Worm (Caenorhabditis elegans) whole organism, late embryonic: ENCODE results near the gene F57E7.2.

Experiments used
- F13H6.1 ChIP-seq: sonication (generic microtip); optimal IDR thresholded peaks from 2 replicates; lab custom pipeline; 2016; ENCODE audit warnings: missing genetic modification characterization, missing compliant biosample characterization
- K02D7.2 ChIP-seq: sonication (generic microtip); optimal IDR thresholded peaks from 2 replicates; lab custom pipeline; 2017; ENCODE audit warnings: mild to moderate bottlenecking, missing genetic modification characterization, missing compliant biosample characterization
- K09A11.1 ChIP-seq: sonication (generic microtip); optimal IDR thresholded peaks from 2 replicates; lab custom pipeline; 2017; ENCODE audit warnings: antibody characterized with exemption, mild to moderate bottlenecking, missing genetic modification characterization, missing compliant biosample characterization; ENCODE audit not compliant: insufficient read depth
- ahr-1 ChIP-seq: sonication (generic microtip); optimal IDR thresholded peaks from 2 replicates; lab custom pipeline; 2016; ENCODE audit warnings: missing genetic modification characterization, missing compliant biosample characterization
- ceh-2 ChIP-seq: sonication (generic microtip); optimal IDR thresholded peaks from 2 replicates; lab custom pipeline; 2016; ENCODE audit warnings: missing genotype, missing genetic modification characterization, missing compliant biosample characterization
- ceh-22 ChIP-seq: sonication (generic microtip); optimal IDR thresholded peaks from 2 replicates; lab custom pipeline; 2017; ENCODE audit warnings: missing biosample characterization, missing genetic modification characterization
- ceh-24 ChIP-seq: sonication (generic microtip); optimal IDR thresholded peaks from 2 replicates; lab custom pipeline; 2016; ENCODE audit warnings: mild to moderate bottlenecking, missing genetic modification characterization, missing compliant biosample characterization
- ceh-31 ChIP-seq: sonication (generic microtip); optimal IDR thresholded peaks from 2 replicates; lab custom pipeline; 2016; ENCODE audit warnings: missing genetic modification characterization, missing compliant biosample characterization
- ceh-45 ChIP-seq: fragments of 200-800 bp; sonication (Bioruptor generic); IDR thresholded peaks from 2 replicates; pipeline ENCODE4 v1.3.6; 2022; ENCODE audit warnings: missing genetic modification reagents, missing genetic modification characterization, missing compliant biosample characterization
- ceh-48 ChIP-seq: sonication (generic microtip); optimal IDR thresholded peaks from 2 replicates; lab custom pipeline; 2016; ENCODE audit warnings: missing genetic modification characterization, inconsistent platforms, missing compliant biosample characterization
- che-1 ChIP-seq: sonication (generic microtip); optimal IDR thresholded peaks from 2 replicates; lab custom pipeline; 2016; ENCODE audit warnings: mild to moderate bottlenecking, missing genetic modification characterization, missing compliant biosample characterization
- dve-1 ChIP-seq: sonication (generic microtip); optimal IDR thresholded peaks from 2 replicates; lab custom pipeline; 2017; ENCODE audit warnings: antibody characterized with exemption, mild to moderate bottlenecking, missing genetic modification characterization, missing compliant biosample characterization
- elt-4 ChIP-seq: sonication (generic microtip); optimal IDR thresholded peaks from 2 replicates; lab custom pipeline; 2016; ENCODE audit warnings: missing genetic modification characterization, missing compliant biosample characterization
- fkh-6 ChIP-seq: sonication (generic microtip); optimal IDR thresholded peaks from 2 replicates; lab custom pipeline; 2016; ENCODE audit warnings: missing genetic modification characterization, missing compliant biosample characterization
- gmeb-2 ChIP-seq: sonication (generic microtip); optimal IDR thresholded peaks from 2 replicates; lab custom pipeline; 2016; ENCODE audit warnings: missing genetic modification characterization, inconsistent platforms, missing compliant biosample characterization
- hlh-15 ChIP-seq: sonication (generic microtip); optimal IDR thresholded peaks from 2 replicates; lab custom pipeline; 2016; ENCODE audit warnings: missing genetic modification characterization, missing compliant biosample characterization
- hlh-6 ChIP-seq: sonication (generic microtip); optimal IDR thresholded peaks from 2 replicates; lab custom pipeline; 2016; ENCODE audit warnings: missing genotype, missing genetic modification characterization, missing compliant biosample characterization
- hlh-8 ChIP-seq: sonication (generic microtip); optimal IDR thresholded peaks from 2 replicates; lab custom pipeline; 2016; ENCODE audit warnings: missing genotype, missing genetic modification characterization, missing compliant biosample characterization
- lim-6 ChIP-seq: sonication (generic microtip); optimal IDR thresholded peaks from 2 replicates; lab custom pipeline; 2016; ENCODE audit warnings: missing genetic modification characterization, missing compliant biosample characterization
- mec-3 ChIP-seq: sonication (generic microtip); optimal IDR thresholded peaks from 2 replicates; lab custom pipeline; 2016; ENCODE audit warnings: borderline replicate concordance, missing genetic modification characterization, missing compliant biosample characterization
- nfya-1 ChIP-seq: sonication (generic microtip); optimal IDR thresholded peaks from 2 replicates; lab custom pipeline; 2017; ENCODE audit warnings: missing genetic modification characterization, mild to moderate bottlenecking, missing compliant biosample characterization, antibody characterized with exemption, moderate library complexity
- odd-2 ChIP-seq: sonication (generic microtip); optimal IDR thresholded peaks from 2 replicates; lab custom pipeline; 2017; ENCODE audit warnings: antibody characterized with exemption, mild to moderate bottlenecking, missing genetic modification characterization, missing compliant biosample characterization
- pag-3 ChIP-seq: sonication (generic microtip); optimal IDR thresholded peaks from 2 replicates; lab custom pipeline; 2016; ENCODE audit warnings: missing compliant biosample characterization, missing genetic modification characterization, borderline replicate concordance
- pax-1 ChIP-seq: fragments of 150-350 bp; optimal IDR thresholded peaks from 2 replicates; lab custom pipeline; 2014; ENCODE audit warnings: missing biosample characterization, missing genetic modification characterization
- pha-2 ChIP-seq: sonication (generic microtip); optimal IDR thresholded peaks from 2 replicates; lab custom pipeline; 2017; ENCODE audit warnings: mild to moderate bottlenecking, missing genetic modification characterization, missing compliant biosample characterization
- rnt-1 ChIP-seq: sonication (generic microtip); optimal IDR thresholded peaks from 2 replicates; lab custom pipeline; 2016; ENCODE audit warnings: missing genetic modification characterization, missing compliant biosample characterization
- syd-9 ChIP-seq: sonication (generic microtip); optimal IDR thresholded peaks from 2 replicates; lab custom pipeline; 2016; ENCODE audit warnings: mild to moderate bottlenecking, missing genetic modification characterization, moderate library complexity, missing compliant biosample characterization
- unc-42 ChIP-seq: sonication (generic microtip); optimal IDR thresholded peaks from 2 replicates; lab custom pipeline; 2016; ENCODE audit warnings: missing genotype, missing genetic modification characterization, missing compliant biosample characterization
- unc-55 ChIP-seq: sonication (generic microtip); optimal IDR thresholded peaks from 2 replicates; lab custom pipeline; 2017; ENCODE audit warnings: missing biosample characterization, missing genetic modification reagents, missing genetic modification characterization
- unc-86 ChIP-seq: sonication (generic microtip); optimal IDR thresholded peaks from 2 replicates; lab custom pipeline; 2016; ENCODE audit warnings: missing genetic modification characterization, missing compliant biosample characterization

F57E7.2 gene

ce11 chrV:16445676-16446075 lies 37.3 kb downstream of the F57E7.2 start, which contains the start of gene T08G3.6:
T08G3.6 (plus strand) TSS chrV:16445976.
- no peak for TF ChIP-seq gmeb-2
- TF ChIP-seq pha-2 (tag; lab: Kevin White, UChicago), result no peak
- no peak for TF ChIP-seq K02D7.2 (tag; lab: Kevin White, UChicago)
- TF ChIP-seq hlh-15 (tag; lab: Kevin White, UChicago), result no peak
- TF ChIP-seq elt-4 (tag; lab: Kevin White, UChicago), result no peak

DNA sequence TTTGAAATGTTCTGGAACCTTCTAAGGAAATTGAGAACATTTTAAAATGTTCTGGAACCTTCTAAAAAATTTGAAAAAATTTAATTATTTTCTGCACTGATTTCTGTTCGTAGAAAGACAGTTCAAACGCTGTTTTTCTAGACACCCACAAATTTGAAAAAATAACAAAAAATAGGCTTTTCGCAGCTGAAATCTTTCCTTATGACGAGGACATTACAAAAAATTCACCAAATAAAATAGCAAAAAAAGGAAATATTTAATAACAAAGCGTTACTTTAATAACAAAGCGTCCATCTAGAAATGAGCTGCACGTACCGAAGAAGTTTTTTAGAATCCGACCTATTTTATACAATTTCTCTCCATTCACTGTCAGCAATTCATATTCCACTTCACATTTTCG lies 39.3 kb downstream of the F57E7.2 start, which contains the start of gene srh-141:
Gene srh-141 (plus strand): TSS at position 301 of the 400 bp plus-strand sequence.
- no peak for TF ChIP-seq elt-4 (tag; lab: Kevin White, UChicago)
- TF ChIP-seq hlh-15 (tag; lab: Kevin White, UChicago), result no peak
- no peak for TF ChIP-seq ceh-2 (tag; lab: Kevin White, UChicago)
- no peak for TF ChIP-seq unc-86 (tag; lab: Kevin White, UChicago)
- no peak for TF ChIP-seq pag-3 (tag; lab: Kevin White, UChicago)
- TF ChIP-seq odd-2, result no peak
- TF ChIP-seq ceh-31, result no peak
- no peak for TF ChIP-seq unc-42 (tag; lab: Kevin White, UChicago)
- TF ChIP-seq fkh-6, result no peak

DNA sequence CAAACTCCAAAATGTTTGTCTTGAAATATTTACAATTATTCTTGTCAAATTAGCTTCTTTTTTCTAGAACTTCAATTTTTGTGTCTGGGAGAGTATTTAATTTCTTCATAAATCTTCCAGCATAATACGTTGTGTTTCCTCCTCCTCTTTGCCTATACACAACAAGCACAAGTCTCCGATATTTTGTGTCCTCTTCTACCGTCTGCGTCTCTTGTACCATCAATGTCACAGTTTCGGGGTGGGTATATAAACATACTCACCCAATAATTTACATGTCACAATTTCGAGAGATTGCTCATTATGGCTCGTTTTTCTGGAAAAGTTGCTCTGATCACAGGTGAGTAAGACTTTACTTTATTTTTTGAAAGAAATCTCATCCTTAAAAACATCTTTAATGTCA lies 45.4 kb downstream of the F57E7.2 start, which contains the start of gene F26D2.15:
Gene F26D2.15 (plus strand): TSS at position 301 of the 400 bp plus-strand sequence.
- TF ChIP-seq nfya-1 (tag; lab: Kevin White, UChicago) (no peak), mec-3 (tag; lab: Kevin White, UChicago) (no peak), ceh-31 (no peak), F13H6.1 (tag; lab: Kevin White, UChicago) (no peak), ceh-48 (tag; lab: Kevin White, UChicago) (no peak), dve-1 (tag; lab: Kevin White, UChicago) (no peak), pax-1 (tag; lab: Kevin White, UChicago) (no peak), rnt-1 (tag; lab: Kevin White, UChicago) (no peak), ceh-24 (tag; lab: Kevin White, UChicago) (no peak), hlh-15 (tag; lab: Kevin White, UChicago) (no peak), hlh-6 (no peak), gmeb-2 (no peak), K09A11.1 (tag; lab: Kevin White, UChicago) (no peak), hlh-8 (tag; lab: Kevin White, UChicago) (no peak), ceh-22 (no peak), ceh-2 (tag; lab: Kevin White, UChicago) (no peak), che-1 (tag; lab: Kevin White, UChicago) (no peak), lim-6 (no peak), unc-55 (GFP tag; lab: Kevin White, UChicago) (no peak)

DNA sequence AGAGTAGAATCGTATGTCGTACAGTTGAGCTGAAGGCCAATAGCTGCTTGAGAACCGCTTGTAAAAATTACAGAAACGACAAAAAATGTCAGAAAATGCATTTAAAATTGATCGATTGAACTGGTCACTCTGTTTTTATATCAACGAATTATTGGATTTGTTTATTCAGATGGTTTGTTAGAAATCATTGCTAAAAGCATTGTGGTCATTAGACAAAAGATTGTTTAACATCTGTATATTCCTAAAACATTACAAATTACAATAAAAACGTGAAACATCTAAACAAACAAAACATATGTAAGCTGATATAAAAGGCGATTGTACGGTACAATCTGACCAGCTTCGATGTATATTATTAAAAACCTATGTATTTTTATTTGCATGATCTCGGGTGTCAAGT lies 47.4 kb downstream of the F57E7.2 start, which contains the start of the genes F26D2.13 and F26D2.14:
Gene F26D2.13 (minus strand): TSS at position 101 of the 400 bp plus-strand sequence.
Gene F26D2.14 (plus strand): TSS at position 346 of the 400 bp plus-strand sequence.
- no peak for TF ChIP-seq ahr-1
- no peak for TF ChIP-seq nfya-1 (tag; lab: Kevin White, UChicago)
- no peak for TF ChIP-seq syd-9 (tag; lab: Kevin White, UChicago)
- TF ChIP-seq, all 69 proteins: peak for 0

- TF ChIP-seq ceh-45 (GFP tag; lab: Robert Waterston, UW), result no peak
These were observed 49.5 kb downstream of the F57E7.2 start, which contains the start of gene clec-234 for ce11 chrV:16433471-16433870. clec-234 (minus strand) TSS chrV:16433571.
